Fruit fly (Drosophila melanogaster) whole organism, embryonic: ENCODE measurements around the gene bsk.

Source experiments
- Asciz ChIP-seq: fragments of 200-800 bp; sonication (Bioruptor generic); optimal IDR thresholded peaks from 2 replicates; lab custom pipeline; 2017; ENCODE audit warnings: missing biosample characterization, mild to moderate bottlenecking, missing genetic modification characterization, missing genetic modification reagents
- CG10366 ChIP-seq: fragments of 200-800 bp; sonication (Bioruptor generic); IDR thresholded peaks from 2 replicates; pipeline ENCODE4 v1.3.6; 2022; ENCODE audit warnings: missing biosample characterization, missing genetic modification characterization
- CG10979 ChIP-seq: fragments of 200-800 bp; sonication (Bioruptor generic); optimal IDR thresholded peaks from 2 replicates; lab custom pipeline; 2018; ENCODE audit warnings: missing biosample characterization, mild to moderate bottlenecking, missing genetic modification characterization, moderate library complexity
- CG13123 ChIP-seq: fragments of 200-800 bp; sonication (Bioruptor generic); optimal IDR thresholded peaks from 2 replicates; lab custom pipeline; 2016; ENCODE audit warnings: missing biosample characterization, missing genetic modification characterization
- CG13775 ChIP-seq: fragments of 200-800 bp; sonication (Bioruptor generic); optimal IDR thresholded peaks from 3 replicates; lab custom pipeline; 2017; ENCODE audit warnings: missing biosample characterization, mild to moderate bottlenecking, missing genetic modification characterization
- CG14014 ChIP-seq: fragments of 200-800 bp; sonication (Bioruptor generic); IDR thresholded peaks from 2 replicates; pipeline ENCODE4 v1.3.6; 2022; ENCODE audit warnings: missing biosample characterization, missing genetic modification characterization
- CG16863 ChIP-seq: fragments of 200-800 bp; sonication (Bioruptor generic); optimal IDR thresholded peaks from 3 replicates; lab custom pipeline; 2016; ENCODE audit warnings: missing biosample characterization, missing genetic modification characterization
- CG17359 ChIP-seq: fragments of 200-800 bp; sonication (Bioruptor generic); optimal IDR thresholded peaks from 3 replicates; lab custom pipeline; 2018; ENCODE audit warnings: missing biosample characterization, mild to moderate bottlenecking, missing genetic modification characterization, moderate library complexity
- CG17912 ChIP-seq: fragments of 200-800 bp; sonication (Bioruptor generic); optimal IDR thresholded peaks from 2 replicates; lab custom pipeline; 2018; ENCODE audit warnings: missing biosample characterization, mild to moderate bottlenecking, missing genetic modification characterization
- CG2116 ChIP-seq: fragments of 200-800 bp; sonication (Bioruptor generic); optimal IDR thresholded peaks from 3 replicates; lab custom pipeline; 2018; ENCODE audit warnings: missing biosample characterization, mild to moderate bottlenecking, missing genetic modification characterization
- CG34224 ChIP-seq: fragments of 200-800 bp; sonication (Bioruptor generic); IDR thresholded peaks from 3 replicates; pipeline ENCODE4 v1.3.6; 2022; ENCODE audit warnings: missing biosample characterization, missing genetic modification characterization; ENCODE audit not compliant: partially characterized antibody
- CG43689 ChIP-seq: fragments of 200-800 bp; sonication (Bioruptor generic); IDR thresholded peaks from 2 replicates; pipeline ENCODE4 v1.3.6; 2022; ENCODE audit warnings: missing biosample characterization, missing genetic modification characterization
- CG4424 ChIP-seq: fragments of 200-800 bp; sonication (Bioruptor generic); optimal IDR thresholded peaks from 3 replicates; lab custom pipeline; 2016; ENCODE audit warnings: missing biosample characterization, missing genetic modification characterization
- CG7556 ChIP-seq: fragments of 200-800 bp; sonication (Bioruptor generic); optimal IDR thresholded peaks from 2 replicates; lab custom pipeline; 2017; ENCODE audit warnings: missing biosample characterization, mild to moderate bottlenecking, missing genetic modification characterization
- CG7928 ChIP-seq: fragments of 200-800 bp; sonication (Bioruptor generic); optimal IDR thresholded peaks from 2 replicates; lab custom pipeline; 2017; ENCODE audit warnings: missing biosample characterization, mild to moderate bottlenecking, missing genetic modification characterization
- CG8924 ChIP-seq: fragments of 200-800 bp; optimal IDR thresholded peaks from 3 replicates; lab custom pipeline; 2019; ENCODE audit warnings: missing biosample characterization, mild to moderate bottlenecking, missing genetic modification characterization, moderate library complexity
- CG8944 ChIP-seq: fragments of 200-800 bp; sonication (Bioruptor generic); optimal IDR thresholded peaks from 3 replicates; lab custom pipeline; 2016; ENCODE audit warnings: missing biosample characterization, missing genetic modification characterization
- D19B ChIP-seq: fragments of 200-800 bp; sonication (Bioruptor generic); optimal IDR thresholded peaks from 2 replicates; lab custom pipeline; 2017; ENCODE audit warnings: missing biosample characterization, mild to moderate bottlenecking, missing genetic modification characterization
- Dbx ChIP-seq: fragments of 200-800 bp; sonication (Bioruptor generic); IDR thresholded peaks from 3 replicates; pipeline ENCODE4 v1.3.6; 2022; ENCODE audit warnings: missing biosample characterization, missing genetic modification characterization
- Dip2 ChIP-seq: fragments of 200-800 bp; sonication (Bioruptor generic); IDR thresholded peaks from 2 replicates; pipeline ENCODE4 v1.3.6; 2022; ENCODE audit warnings: missing biosample characterization, missing genetic modification characterization
- Dll ChIP-seq: fragments of 200-800 bp; sonication (Bioruptor generic); IDR thresholded peaks from 4 replicates; pipeline ENCODE4 v1.3.6; 2022; ENCODE audit warnings: missing biosample characterization, missing genetic modification characterization; ENCODE audit not compliant: partially characterized antibody
- Dp ChIP-seq: fragments of 200-800 bp; sonication (Bioruptor generic); optimal IDR thresholded peaks from 2 replicates; lab custom pipeline; 2018; ENCODE audit warnings: missing biosample characterization, mild to moderate bottlenecking, missing genetic modification characterization, moderate library complexity
- Hr51 ChIP-seq, 2 experiments: fragments of 200-800 bp; sonication (Bioruptor generic); optimal IDR thresholded peaks; 2 replicates in 1 of 2; 3 replicates in 1 of 2; lab custom pipeline; 2016 to 2018; ENCODE audit warnings: missing biosample characterization in 2 of 2, missing genetic modification characterization in 2 of 2, mild to moderate bottlenecking in 1 of 2, moderate library complexity in 1 of 2
- Lim3 ChIP-seq: fragments of 200-800 bp; sonication (Bioruptor generic); IDR thresholded peaks from 2 replicates; pipeline ENCODE4 v1.3.6; 2022; ENCODE audit warnings: missing biosample characterization, missing genetic modification characterization
- MESR4 ChIP-seq: fragments of 200-800 bp; sonication (Bioruptor generic); optimal IDR thresholded peaks from 2 replicates; lab custom pipeline; 2018; ENCODE audit warnings: missing biosample characterization, mild to moderate bottlenecking, missing genetic modification characterization, moderate library complexity
- Oli ChIP-seq: fragments of 200-800 bp; sonication (Bioruptor generic); optimal IDR thresholded peaks from 2 replicates; lab custom pipeline; 2018; ENCODE audit warnings: missing biosample characterization, mild to moderate bottlenecking, missing genetic modification characterization, moderate library complexity
- Pdp1 ChIP-seq, 2 experiments: fragments of 200-800 bp; sonication (Bioruptor generic); optimal IDR thresholded peaks; 3 replicates each; lab custom pipeline; 2016; ENCODE audit warnings: missing biosample characterization in 2 of 2, missing genetic modification characterization in 2 of 2, mild to moderate bottlenecking in 1 of 2, moderate library complexity in 1 of 2
- Scr ChIP-seq: fragments of 200-800 bp; sonication (Bioruptor generic); IDR thresholded peaks from 2 replicates; pipeline ENCODE4 v1.3.6; 2022; ENCODE audit warnings: missing biosample characterization, missing genetic modification characterization; ENCODE audit not compliant: partially characterized antibody
- Side ChIP-seq: fragments of 200-800 bp; sonication (Bioruptor generic); optimal IDR thresholded peaks from 2 replicates; lab custom pipeline; 2016; ENCODE audit warnings: missing biosample characterization, missing genetic modification characterization
- Six4 ChIP-seq: fragments of 200-800 bp; sonication (Bioruptor generic); optimal IDR thresholded peaks from 2 replicates; lab custom pipeline; 2016; ENCODE audit warnings: missing biosample characterization, missing genetic modification characterization
- Spps ChIP-seq: fragments of 200-800 bp; sonication (Bioruptor generic); optimal IDR thresholded peaks from 2 replicates; lab custom pipeline; 2018; ENCODE audit warnings: missing biosample characterization, mild to moderate bottlenecking, missing genetic modification characterization
- ash1 ChIP-seq: fragments of 200-800 bp; sonication (Bioruptor generic); optimal IDR thresholded peaks from 2 replicates; lab custom pipeline; 2018; ENCODE audit warnings: missing biosample characterization, mild to moderate bottlenecking, missing genetic modification characterization
- ato ChIP-seq: fragments of 200-800 bp; sonication (Bioruptor generic); IDR thresholded peaks from 2 replicates; pipeline ENCODE4 v1.3.6; 2022; ENCODE audit warnings: missing biosample characterization, missing genetic modification characterization; ENCODE audit not compliant: partially characterized antibody
- bcd ChIP-seq: fragments of 200-800 bp; sonication (Bioruptor generic); optimal IDR thresholded peaks from 2 replicates; lab custom pipeline; 2017; ENCODE audit warnings: missing biosample characterization, mild to moderate bottlenecking, missing genetic modification characterization
- fd3F ChIP-seq: fragments of 200-800 bp; sonication (Bioruptor generic); optimal IDR thresholded peaks from 2 replicates; lab custom pipeline; 2018; ENCODE audit warnings: missing biosample characterization, mild to moderate bottlenecking, missing genetic modification characterization, moderate library complexity
- gfzf ChIP-seq: fragments of 200-800 bp; sonication (Bioruptor generic); optimal IDR thresholded peaks from 2 replicates; lab custom pipeline; 2016; ENCODE audit warnings: missing biosample characterization, mild to moderate bottlenecking, missing genetic modification characterization, moderate library complexity
- gsb-n ChIP-seq: fragments of 200-800 bp; sonication (Bioruptor generic); optimal IDR thresholded peaks from 3 replicates; lab custom pipeline; 2018; ENCODE audit warnings: missing biosample characterization, mild to moderate bottlenecking, missing genetic modification characterization
- hbn ChIP-seq: fragments of 200-800 bp; sonication (Bioruptor generic); IDR thresholded peaks from 2 replicates; pipeline ENCODE4 v1.3.6; 2022; ENCODE audit warnings: missing biosample characterization, missing genetic modification characterization; ENCODE audit not compliant: partially characterized antibody
- kay ChIP-seq: fragments of 200-800 bp; sonication (Bioruptor generic); optimal IDR thresholded peaks from 2 replicates; lab custom pipeline; 2016; ENCODE audit warnings: missing biosample characterization, missing genetic modification characterization
- lbe ChIP-seq: fragments of 200-800 bp; sonication (Bioruptor generic); optimal IDR thresholded peaks from 2 replicates; lab custom pipeline; 2016; ENCODE audit warnings: missing biosample characterization, mild to moderate bottlenecking, missing genetic modification characterization
- lola ChIP-seq, 3 experiments: fragments of >200 bp in 2 of 3; fragments of 200-800 bp in 1 of 3; sonication (Bioruptor generic) in 1 of 3; optimal IDR thresholded peaks; 2 replicates each; lab custom pipeline; 2017 to 2019; ENCODE audit warnings: missing biosample characterization in 3 of 3, missing genetic modification characterization in 3 of 3, mild to moderate bottlenecking in 1 of 3, moderate library complexity in 1 of 3
- pb ChIP-seq: fragments of 200-800 bp; sonication (Bioruptor generic); optimal IDR thresholded peaks from 3 replicates; lab custom pipeline; 2016; ENCODE audit warnings: missing biosample characterization, missing genetic modification characterization
- phol ChIP-seq: fragments of 200-800 bp; sonication (Bioruptor generic); optimal IDR thresholded peaks from 3 replicates; lab custom pipeline; 2018; ENCODE audit warnings: missing biosample characterization, mild to moderate bottlenecking, missing genetic modification characterization, moderate library complexity
- repo ChIP-seq: fragments of 200-800 bp; sonication (Bioruptor generic); optimal IDR thresholded peaks from 2 replicates; lab custom pipeline; 2016; ENCODE audit warnings: missing biosample characterization, missing genetic modification characterization
- sisA ChIP-seq: fragments of 200-800 bp; sonication (Bioruptor generic); IDR thresholded peaks from 2 replicates; pipeline ENCODE4 v1.3.6; 2022; ENCODE audit warnings: missing biosample characterization, missing genetic modification characterization
- slp2 ChIP-seq: fragments of 200-800 bp; sonication (Bioruptor generic); optimal IDR thresholded peaks from 2 replicates; lab custom pipeline; 2016; ENCODE audit warnings: missing biosample characterization, missing genetic modification characterization
- sqz ChIP-seq: fragments of 200-800 bp; sonication (Bioruptor generic); optimal IDR thresholded peaks from 3 replicates; lab custom pipeline; 2018; ENCODE audit warnings: missing biosample characterization, mild to moderate bottlenecking, missing genetic modification characterization
- stwl ChIP-seq: fragments of 200-800 bp; sonication (Bioruptor generic); optimal IDR thresholded peaks from 3 replicates; lab custom pipeline; 2018; ENCODE audit warnings: missing biosample characterization, mild to moderate bottlenecking, missing genetic modification characterization, moderate library complexity
- tio ChIP-seq: fragments of 200-800 bp; sonication (Bioruptor generic); optimal IDR thresholded peaks from 2 replicates; lab custom pipeline; 2017; ENCODE audit warnings: missing biosample characterization, missing genetic modification characterization, inconsistent platforms
- trem ChIP-seq: fragments of 200-800 bp; optimal IDR thresholded peaks from 3 replicates; lab custom pipeline; 2019; ENCODE audit warnings: missing biosample characterization, mild to moderate bottlenecking, missing genetic modification characterization, moderate library complexity

bsk gene

DNA sequence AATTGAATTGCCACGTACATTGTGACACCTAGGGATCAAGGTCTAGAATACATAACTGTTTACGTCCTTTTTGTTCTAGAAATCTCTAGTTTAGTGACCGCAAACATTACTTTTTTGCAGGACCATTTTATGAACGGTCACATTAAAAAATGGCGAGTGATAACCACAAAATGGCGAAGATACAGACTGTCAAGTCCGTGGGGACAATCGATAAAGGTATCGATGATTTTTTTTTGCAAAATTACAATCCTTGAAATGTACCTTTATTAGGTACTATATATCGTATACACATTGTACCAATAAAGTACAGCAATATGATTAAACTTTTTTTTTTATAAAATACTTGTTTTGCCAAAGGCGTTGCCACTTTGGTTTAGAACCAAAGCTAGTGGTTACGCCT is 19.8 kb downstream of the bsk start (continued):
- TF ChIP-seq bcd (GFP tag; lab: Kevin White, UChicago) (no peak), CG4424 (GFP tag; lab: Kevin White, UChicago) (no peak), gfzf (GFP tag; lab: Kevin White, UChicago) (peak; percentile 41), lbe (GFP tag; lab: Kevin White, UChicago) (no peak), repo (GFP tag; lab: Kevin White, UChicago) (no peak), slp2 (GFP tag; lab: Kevin White, UChicago) (no peak), CG10366 (GFP tag; lab: Robert Waterston, UW) (no peak), CG13123 (GFP tag; lab: Kevin White, UChicago) (no peak), CG17359 (tag; lab: Kevin White, UChicago) (no peak), CG2116 (GFP tag; lab: Kevin White, UChicago) (peak; percentile 24), CG16863 (GFP tag; lab: Kevin White, UChicago) (no peak), CG14014 (GFP tag; lab: Robert Waterston, UW) (no peak), D19B (no peak), CG10979 (tag; lab: Kevin White, UChicago) (no peak), CG17912 (GFP tag; lab: Kevin White, UChicago) (no peak), Oli (tag; lab: Kevin White, UChicago) (no peak), Dip2 (GFP tag; lab: Robert Waterston, UW) (no peak), CG7556 (no peak), Spps (tag; lab: Kevin White, UChicago) (no peak), Lim3 (GFP tag; lab: Robert Waterston, UW) (no peak), ato (GFP tag; lab: Robert Waterston, UW) (no peak), CG13775 (no peak), CG8944 (GFP tag; lab: Kevin White, UChicago) (no peak), stwl (peak; percentile 11), kay (no peak), trem (no peak), lola (GFP tag; optimal IDR thresholded peaks at IDR 0.05; lab: Kevin White, UChicago) (no peak), Scr (peak; percentile 64), MESR4 (GFP tag; lab: Kevin White, UChicago) (no peak), CG7928 (GFP tag; lab: Kevin White, UChicago) (no peak), CG34224 (GFP tag; lab: Robert Waterston, UW) (peak; percentile 44), gsb-n (tag; lab: Kevin White, UChicago) (no peak), Asciz (no peak), ash1 (GFP tag; lab: Kevin White, UChicago) (no peak), Side (GFP tag; lab: Kevin White, UChicago) (no peak), CG8924 (tag; lab: Kevin White, UChicago) (no peak), phol (tag; lab: Kevin White, UChicago) (peak; percentile 99), Six4 (no peak), sqz (GFP tag; lab: Kevin White, UChicago) (peak; percentile 40), Dp (no peak), Dll (peak; percentile 54; the same call in 3 of the 4 replicates), fd3F (GFP tag; lab: Kevin White, UChicago) (no peak), Dbx (no peak), Hr51 (GFP tag; optimal IDR thresholded peaks at IDR 0.05; lab: Kevin White, UChicago) (no peak), tio (no peak), pb (GFP tag; lab: Kevin White, UChicago) (no peak), sisA (no peak), Pdp1 (GFP tag; optimal IDR thresholded peaks at IDR 0.05; lab: Kevin White, UChicago) (no peak), hbn (GFP tag; lab: Robert Waterston, UW) (0 out of 2 replicates have a peak, but pooled peaks have one; percentile 30), CG43689 (GFP tag; lab: Robert Waterston, UW) (no peak)
